Worm (Caenorhabditis elegans) whole organism, L1 larva: ENCODE data around the gene cld-9.

Source experiments
- ama-1 ChIP-seq: fragments of 150-350 bp; optimal IDR thresholded peaks from 2 replicates; lab custom pipeline; 2014
- dpl-1 ChIP-seq, 3 experiments: fragments of 150-350 bp in 2 of 3; sonication (generic microtip) in 1 of 3; optimal IDR thresholded peaks; 2 replicates each; lab custom pipeline; 2014 to 2017; ENCODE audit warnings: missing biosample characterization in 3 of 3, missing genetic modification characterization in 3 of 3, missing genetic modification reagents in 3 of 3
- elt-3 ChIP-seq, 6 experiments: fragments of 150-350 bp in 1 of 6; sonication (generic microtip); optimal IDR thresholded peaks; 2 replicates each; lab custom pipeline; 2017 to 2018; ENCODE audit warnings: missing biosample characterization in 6 of 6, missing genetic modification characterization in 6 of 6, inconsistent platforms in 1 of 6
- ets-5 ChIP-seq: fragments of 200-800 bp; sonication (Bioruptor generic); IDR thresholded peaks from 2 replicates; pipeline ENCODE4 v1.3.6; 2022; ENCODE audit warnings: missing genetic modification characterization, missing compliant biosample characterization
- jun-1 ChIP-seq: fragments of 150-350 bp; optimal IDR thresholded peaks from 2 replicates; lab custom pipeline; 2014; ENCODE audit warnings: missing biosample characterization, missing genetic modification reagents, missing genetic modification characterization
- lsy-2 ChIP-seq, 2 experiments: fragments of 150-350 bp; optimal IDR thresholded peaks; 2 replicates each; lab custom pipeline; 2014; ENCODE audit warnings: missing biosample characterization in 2 of 2, missing genetic modification characterization in 2 of 2
- unc-62 ChIP-seq: fragments of 150-350 bp; optimal IDR thresholded peaks from 2 replicates; lab custom pipeline; 2014; ENCODE audit warnings: missing biosample characterization, missing genetic modification reagents, missing genetic modification characterization

DNA sequence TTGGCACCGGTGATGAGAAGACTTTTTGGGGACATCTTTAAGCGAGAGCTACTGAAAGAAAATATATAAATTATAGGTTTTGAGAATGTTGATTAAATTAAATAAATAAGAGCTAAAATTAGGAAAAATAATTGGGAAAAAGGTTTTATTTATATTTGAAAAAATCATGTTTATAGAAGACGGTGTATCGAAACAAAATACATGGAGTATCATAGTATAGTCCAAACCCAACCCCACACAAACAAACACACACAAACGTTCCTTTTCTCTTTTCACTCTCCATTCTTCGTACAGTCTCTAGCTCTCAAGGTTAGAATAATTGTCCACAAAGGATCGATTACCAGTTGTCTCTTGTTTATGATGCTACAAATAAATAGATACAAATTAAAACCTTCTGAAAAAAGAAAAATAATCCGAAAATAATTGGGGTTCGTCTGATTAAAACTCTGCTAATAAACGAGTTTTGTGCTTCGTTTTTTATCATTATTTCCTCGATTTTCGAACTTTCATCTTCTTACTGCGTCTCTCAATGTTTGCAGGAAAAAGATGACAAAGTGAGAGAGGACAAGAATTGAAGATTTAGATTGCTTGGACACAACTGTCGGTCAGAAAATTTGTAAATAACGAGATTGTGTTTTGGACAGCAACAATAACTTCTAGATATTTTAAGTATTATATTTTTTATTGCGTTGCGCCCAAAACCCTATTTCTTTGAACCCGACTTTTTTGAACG lies 4.8 kb upstream of the cld-9 start, which contains the start of gene F20G2.2:
- TF ChIP-seq ets-5, result no peak
- TF ChIP-seq unc-62, result no peak
- TF ChIP-seq jun-1 (tag; lab: Kevin White, UChicago), result no peak
- no peak for TF ChIP-seq ama-1
- TF ChIP-seq elt-3 (tag; optimal IDR thresholded peaks at IDR 0.05; lab: Kevin White, UChicago), result no peak
- TF ChIP-seq dpl-1 (GFP tag; optimal IDR thresholded peaks at IDR 0.05; lab: Kevin White, UChicago), result no peak
- TF ChIP-seq lsy-2 (tag; optimal IDR thresholded peaks at IDR 0.05; lab: Kevin White, UChicago), result no peak
